Worm (Caenorhabditis elegans): Measurements from ENCODE around the gene rpl-15.

DNA sequence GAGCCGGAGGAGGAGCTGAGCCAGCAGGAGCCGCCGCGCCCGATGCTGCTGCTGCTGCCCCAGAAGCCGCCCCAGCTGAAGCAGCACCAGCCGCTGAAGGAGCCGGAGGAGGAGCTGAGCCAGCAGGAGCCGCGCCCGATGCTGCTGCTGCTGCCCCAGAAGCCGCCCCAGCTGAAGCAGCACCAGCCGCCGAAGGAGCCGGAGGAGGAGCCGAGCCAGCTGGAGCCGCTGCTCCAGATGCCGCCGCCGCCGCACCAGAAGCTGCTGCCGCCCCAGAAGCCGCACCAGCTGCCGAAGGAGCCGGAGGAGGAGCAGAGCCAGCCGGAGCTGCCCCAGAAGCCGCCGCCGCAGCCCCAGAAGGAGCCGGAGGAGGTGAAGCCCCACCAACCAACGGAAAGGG, 48.9 kb downstream of the rpl-15 start:
- TF ChIP-seq nhr-12 (tag; optimal IDR thresholded peaks at IDR 0.05), result no peak
- no peak for TF ChIP-seq lin-13 (GFP tag; optimal IDR thresholded peaks at IDR 0.05)
- TF ChIP-seq alr-1 (tag; optimal IDR thresholded peaks at IDR 0.05; ENCODE audit: borderline replicate concordance), result no peak
- no peak for TF ChIP-seq unc-62 (GFP tag; optimal IDR thresholded peaks at IDR 0.05)
- no peak for TF ChIP-seq ceh-82 (tag; optimal IDR thresholded peaks at IDR 0.05)
- no peak for TF ChIP-seq egl-27 (tag; optimal IDR thresholded peaks at IDR 0.05)
- TF ChIP-seq mep-1 (tag; optimal IDR thresholded peaks at IDR 0.05), result no peak
- TF ChIP-seq dpl-1 (GFP tag; optimal IDR thresholded peaks at IDR 0.05), result no peak
- TF ChIP-seq sptf-1 (tag; optimal IDR thresholded peaks at IDR 0.05), result no peak
- no peak for TF ChIP-seq ama-1 (optimal IDR thresholded peaks at IDR 0.05)
- no peak for TF ChIP-seq dsc-1 (tag; optimal IDR thresholded peaks at IDR 0.05)
- no peak for TF ChIP-seq blmp-1 (tag; optimal IDR thresholded peaks at IDR 0.05)
- no peak for TF ChIP-seq nhr-71 (tag; optimal IDR thresholded peaks at IDR 0.05)
- no peak for TF ChIP-seq nhr-28 (tag; optimal IDR thresholded peaks at IDR 0.05)

Measured in whole organism, L1 larva.